Fruit fly (Drosophila melanogaster) whole organism, adult: ENCODE measurements around the gene CG10958.

ENCODE experiments used
- CG11617 ChIP-seq: fragments of 200-800 bp; sonication (Bioruptor generic); optimal IDR thresholded peaks from 2 replicates; lab custom pipeline; 2017; ENCODE audit warnings: mild to moderate bottlenecking, missing biosample characterization, missing genetic modification reagents, missing genetic modification characterization
- CG5204 ChIP-seq: fragments of 200-800 bp; sonication (Bioruptor generic); optimal IDR thresholded peaks from 2 replicates; lab custom pipeline; 2016; ENCODE audit warnings: missing biosample characterization, missing genetic modification characterization
- Crg-1 ChIP-seq: fragments of 200-800 bp; sonication (Bioruptor generic); optimal IDR thresholded peaks from 2 replicates; lab custom pipeline; 2016; ENCODE audit warnings: missing biosample characterization, missing genetic modification characterization
- cic ChIP-seq: fragments of 200-800 bp; sonication (Bioruptor generic); optimal IDR thresholded peaks from 2 replicates; lab custom pipeline; 2017; ENCODE audit warnings: missing biosample characterization, mild to moderate bottlenecking, missing genetic modification characterization, moderate library complexity
- cnc ChIP-seq, 2 experiments: fragments of >200 bp; optimal IDR thresholded peaks; 2 replicates each; lab custom pipeline; 2017
- kay ChIP-seq: fragments of 200-800 bp; sonication (Bioruptor generic); peaks from one replicate; lab custom pipeline; 2016; ENCODE audit warnings: missing biosample characterization, missing genetic modification characterization, borderline replicate concordance
- pad ChIP-seq: fragments of 200-800 bp; sonication (Bioruptor generic); optimal IDR thresholded peaks from 3 replicates; lab custom pipeline; 2017; ENCODE audit warnings: missing biosample characterization, missing genetic modification characterization, mild to moderate bottlenecking, moderate library complexity, missing genetic modification reagents
- tj ChIP-seq: fragments of 200-800 bp; sonication (Bioruptor generic); optimal IDR thresholded peaks from 3 replicates; lab custom pipeline; 2017; ENCODE audit warnings: missing biosample characterization, mild to moderate bottlenecking, missing genetic modification characterization, moderate library complexity
- toe ChIP-seq: fragments of 200-800 bp; sonication (Bioruptor generic); optimal IDR thresholded peaks from 2 replicates; lab custom pipeline; 2016; ENCODE audit warnings: missing biosample characterization, missing genetic modification characterization

dm6 chrX:8116813-8117212, 15.3 kb upstream of the CG10958 start, which contains the start of gene CG1575:
- TF ChIP-seq CG5204 = no peak
- no peak for TF ChIP-seq Crg-1
- TF ChIP-seq pad (GFP tag; lab: Kevin White, UChicago) = no peak
- TF ChIP-seq CG11617 = no peak
- no peak for TF ChIP-seq toe (GFP tag; lab: Kevin White, UChicago)
- TF ChIP-seq cic (GFP tag; lab: Kevin White, UChicago) = no peak
- TF ChIP-seq tj (GFP tag; lab: Kevin White, UChicago) = no peak
- TF ChIP-seq kay (GFP tag; lab: Kevin White, UChicago) = no peak
- no peak for TF ChIP-seq cnc (optimal IDR thresholded peaks at IDR 0.05; lab: Kevin White, UChicago)
